Worm (Caenorhabditis elegans) whole organism, L4 larva: Measurements from ENCODE around the gene F09G2.8.

ENCODE experiments used
- daf-8 ChIP-seq: fragments of 200-800 bp; sonication (Bioruptor generic); IDR thresholded peaks from 2 replicates; pipeline ENCODE4 v1.3.6; 2022; ENCODE audit warnings: missing genetic modification characterization, missing compliant biosample characterization
- lim-7 ChIP-seq: fragments of 200-800 bp; sonication (Bioruptor generic); IDR thresholded peaks from 2 replicates; pipeline ENCODE4 v1.3.6; 2022; ENCODE audit warnings: missing genetic modification characterization, missing compliant biosample characterization
- lin-13 ChIP-seq: fragments of 150-350 bp; optimal IDR thresholded peaks from 2 replicates; lab custom pipeline; 2014; ENCODE audit warnings: missing biosample characterization, missing genetic modification reagents, missing genetic modification characterization
- ztf-11 ChIP-seq: fragments of 150-350 bp; optimal IDR thresholded peaks from 2 replicates; lab custom pipeline; 2014; ENCODE audit warnings: missing biosample characterization, missing genetic modification characterization

- TF ChIP-seq ztf-11, result no peak
- no peak for TF ChIP-seq lim-7 (GFP tag; lab: Robert Waterston, UW)
- TF ChIP-seq lin-13 (GFP tag; lab: Kevin White, UChicago), result no peak
- no peak for TF ChIP-seq daf-8
Observed at ce11 chrV:7141864-7142263, 51.6 kb downstream of the F09G2.8 start, which contains the start of gene ugt-40.
